Fruit fly (Drosophila melanogaster) whole organism, adult: ENCODE measurements around the gene CG14301.

ENCODE experiments used
- CG11617 ChIP-seq: fragments of 200-800 bp; sonication (Bioruptor generic); optimal IDR thresholded peaks from 2 replicates; lab custom pipeline; 2017; ENCODE audit warnings: mild to moderate bottlenecking, missing biosample characterization, missing genetic modification reagents, missing genetic modification characterization
- CG1620 ChIP-seq: fragments of 200-800 bp; sonication (Bioruptor generic); optimal IDR thresholded peaks from 2 replicates; lab custom pipeline; 2016; ENCODE audit warnings: missing biosample characterization, missing genetic modification characterization
- Clk ChIP-seq: fragments of 200-800 bp; sonication (Bioruptor generic); optimal IDR thresholded peaks from 2 replicates; lab custom pipeline; 2017; ENCODE audit warnings: missing biosample characterization, missing genetic modification characterization
- Hr96 ChIP-seq: fragments of 200-800 bp; sonication (Bioruptor generic); optimal IDR thresholded peaks from 2 replicates; lab custom pipeline; 2016; ENCODE audit warnings: missing biosample characterization, missing genetic modification characterization
- Mnt ChIP-seq: fragments of 200-800 bp; sonication (Bioruptor generic); optimal IDR thresholded peaks from 2 replicates; lab custom pipeline; 2016; ENCODE audit warnings: missing biosample characterization, mild to moderate bottlenecking, missing genetic modification characterization
- cnc ChIP-seq, 2 experiments: fragments of >200 bp; optimal IDR thresholded peaks; 2 replicates each; lab custom pipeline; 2017

- TF ChIP-seq cnc (optimal IDR thresholded peaks at IDR 0.05; lab: Kevin White, UChicago), result no peak
- TF ChIP-seq Clk (GFP tag; lab: Kevin White, UChicago), result no peak
- TF ChIP-seq Mnt (GFP tag; lab: Kevin White, UChicago), result no peak
- TF ChIP-seq CG1620 (GFP tag; lab: Kevin White, UChicago), result no peak
- TF ChIP-seq CG11617, result no peak
- TF ChIP-seq Hr96 (GFP tag; lab: Kevin White, UChicago), result no peak
Measured at dm6 chr3R:18643646-18644045, 2.4 kb upstream of the CG14301 start.
